Worm (Caenorhabditis elegans) whole organism, young adult: ENCODE data around the gene srx-62.

ENCODE experiments used
- Y67H2A.10 ChIP-seq: fragments of 200-800 bp; sonication (Bioruptor generic); conservative IDR thresholded peaks from 2 replicates; pipeline ENCODE4 v1.3.6; 2022; ENCODE audit warnings: missing genetic modification reagents, missing genetic modification characterization, missing compliant biosample characterization
- Y79H2A.3 ChIP-seq: fragments of 200-800 bp; sonication (Bioruptor generic); conservative IDR thresholded peaks from 2 replicates; pipeline ENCODE4 v1.3.6; 2022; ENCODE audit warnings: missing genetic modification reagents, missing genetic modification characterization, missing compliant biosample characterization
- atf-7 ChIP-seq: sonication (generic microtip); optimal IDR thresholded peaks from 2 replicates; lab custom pipeline; 2017; ENCODE audit warnings: mild to moderate bottlenecking, missing genetic modification characterization, missing compliant biosample characterization
- hsf-1 ChIP-seq: fragments of 200-800 bp; sonication (Bioruptor generic); IDR thresholded peaks from 2 replicates; pipeline ENCODE4 v1.3.6; 2022; ENCODE audit warnings: missing genetic modification reagents, missing genetic modification characterization, missing compliant biosample characterization

- TF ChIP-seq Y67H2A.10 (GFP tag; lab: Robert Waterston, UW) (no peak), hsf-1 (GFP tag; lab: Robert Waterston, UW) (no peak), Y79H2A.3 (GFP tag; lab: Robert Waterston, UW) (no peak), atf-7 (tag; lab: Kevin White, UChicago) (no peak)
Measured at ce11 chrV:3976964-3977363, 18.8 kb downstream of the srx-62 start, which contains the start of gene str-83.
